Fruit fly (Drosophila melanogaster) S2 (cell line): ENCODE data around the gene moody.

Source experiments
- CG8478 ChIP-seq: fragments of >200 bp; optimal IDR thresholded peaks from 2 replicates; lab custom pipeline; 2018
- CTCF ChIP-seq, 2 experiments: fragments of >200 bp; optimal IDR thresholded peaks; 2 replicates each; lab custom pipeline; 2018

Gene moody

DNA sequence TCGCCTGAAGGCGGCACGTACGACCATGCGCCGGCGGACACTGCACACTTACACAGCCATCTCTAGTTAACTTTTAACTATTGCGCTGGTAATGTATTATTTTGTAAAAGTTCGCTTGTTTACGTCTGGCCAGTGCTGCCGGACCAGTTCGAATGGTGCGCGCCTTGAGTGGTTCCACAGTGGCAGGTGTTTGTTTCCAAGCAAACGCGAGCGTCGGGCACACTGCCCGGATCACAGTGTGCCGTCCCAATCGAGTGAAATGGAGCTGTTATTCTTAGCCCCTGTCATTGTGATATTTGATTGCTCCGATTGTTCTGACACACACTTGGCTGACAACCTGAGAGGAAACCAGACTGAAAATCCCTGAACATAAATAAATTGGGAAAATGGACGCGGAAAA, 23.4 kb upstream of the moody start, which contains the start of gene CG4199:
CG4199 (minus strand) TSS at position 159 of the 400 bp plus-strand sequence.
- TF ChIP-seq CTCF (optimal IDR thresholded peaks at IDR 0.05; lab: Kevin White, UChicago) (no peak), CG8478 (lab: Kevin White, UChicago) (no peak)

DNA sequence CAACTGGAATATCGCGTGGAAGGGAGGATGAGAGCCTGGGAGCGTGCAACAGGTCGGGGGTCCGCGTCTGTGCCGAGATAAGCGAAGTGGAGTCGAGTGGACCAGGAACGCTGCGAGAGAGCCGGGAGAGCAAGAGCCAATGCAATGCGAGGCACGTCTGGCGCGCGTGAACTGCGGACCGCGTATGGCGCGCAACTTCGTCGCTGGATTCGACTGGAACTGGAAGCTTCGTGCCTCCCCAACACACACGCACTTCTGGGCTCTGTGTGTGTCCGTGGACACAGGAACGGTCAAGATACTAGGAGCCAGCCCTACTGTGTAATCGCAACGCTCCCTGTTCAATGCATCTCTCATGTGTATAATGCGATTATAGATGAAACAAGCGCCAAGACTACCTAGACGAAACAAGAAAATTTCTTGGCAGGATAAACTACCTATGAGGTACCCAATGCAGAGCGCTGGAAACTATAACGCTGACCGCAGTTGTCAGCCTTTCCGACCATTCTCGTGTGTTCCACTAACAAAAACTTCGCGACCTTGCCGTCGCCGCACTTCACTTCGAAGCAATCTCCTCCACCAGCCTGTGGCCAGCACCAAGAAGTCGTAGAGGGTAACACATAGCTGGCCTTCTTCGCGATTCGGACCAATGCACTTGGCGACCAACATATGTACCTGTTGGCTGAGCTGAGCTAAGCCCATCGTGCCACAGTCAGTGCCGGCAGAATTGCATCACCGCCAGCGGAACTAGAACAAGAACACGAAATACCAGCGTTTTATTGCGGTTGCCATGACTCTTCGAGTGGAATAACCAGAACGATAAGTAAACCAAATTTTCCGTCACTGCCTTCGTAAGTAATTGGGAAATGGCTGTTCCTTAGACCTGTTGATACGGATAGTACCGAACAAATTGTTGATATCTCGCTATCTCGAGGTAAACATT, 22.2 kb upstream of the moody start, which contains the start of gene Rtca:
Rtca (plus strand) TSS at position 536 of the 940 bp plus-strand sequence.
- TF ChIP-seq CTCF (optimal IDR thresholded peaks at IDR 0.05; lab: Kevin White, UChicago), result no peak
- TF ChIP-seq CG8478 (lab: Kevin White, UChicago), result no peak

DNA sequence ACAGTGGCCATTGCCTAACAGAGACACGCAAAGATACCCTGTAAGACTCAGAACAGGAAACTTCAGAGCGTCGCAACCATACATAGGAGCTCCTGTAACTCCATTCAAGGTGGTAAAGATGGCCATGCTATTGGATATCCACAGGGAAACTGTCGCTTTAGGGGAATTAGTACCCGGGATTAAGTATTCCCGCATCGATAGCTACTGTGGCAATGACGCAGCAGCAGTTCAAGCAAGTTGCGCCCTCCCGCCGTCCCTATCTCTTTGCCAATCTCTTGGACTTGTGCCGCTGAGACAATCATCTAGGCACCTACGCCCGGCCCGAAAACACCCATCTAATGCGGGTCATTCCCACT, 20.8 kb upstream of the moody start:
- TF ChIP-seq CG8478 (lab: Kevin White, UChicago) (no peak), CTCF (optimal IDR thresholded peaks at IDR 0.05; lab: Kevin White, UChicago) (no peak)

DNA sequence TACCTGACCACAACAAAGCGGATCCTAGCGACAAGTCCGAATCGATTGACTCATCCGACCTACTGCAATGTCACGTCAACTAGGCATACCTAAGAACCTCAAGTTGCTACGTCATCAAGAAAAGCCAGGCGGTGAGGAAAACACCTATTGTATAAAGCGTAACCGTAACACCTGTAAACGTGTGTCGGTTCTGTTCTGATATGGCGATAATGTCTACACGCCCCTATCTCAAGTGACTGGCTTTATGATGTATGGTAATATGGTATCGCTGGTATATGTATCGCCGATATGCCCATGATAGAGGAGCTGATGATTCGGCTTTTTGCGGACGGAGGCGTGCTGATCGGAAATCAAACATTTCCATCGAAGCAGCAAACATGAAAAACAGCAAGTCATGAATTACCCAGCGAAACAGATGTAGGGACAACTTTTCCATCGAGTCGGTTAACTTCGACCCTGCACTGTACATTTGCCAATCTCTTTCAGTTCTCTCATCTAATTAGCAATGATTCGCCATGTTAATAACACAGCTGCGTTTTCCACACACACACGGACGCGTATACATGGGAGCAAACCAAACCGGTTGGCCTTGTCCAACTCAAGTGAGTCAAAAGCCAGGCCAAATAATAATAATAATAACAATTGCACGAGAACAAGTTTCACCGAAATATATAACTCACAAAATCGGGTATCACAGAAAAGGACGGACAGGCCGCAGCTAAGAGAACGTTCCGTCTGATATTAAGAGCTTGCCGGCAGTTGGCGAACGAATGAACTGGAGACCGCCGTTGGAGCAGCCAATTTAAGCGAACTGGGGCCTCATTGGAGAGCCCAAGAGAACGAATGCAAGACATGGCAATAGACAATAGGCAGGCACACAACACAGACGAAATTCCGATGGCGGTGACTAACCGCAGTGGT, 20.1 kb upstream of the moody start:
- TF ChIP-seq CG8478 (lab: Kevin White, UChicago) (no peak), CTCF (optimal IDR thresholded peaks at IDR 0.05; lab: Kevin White, UChicago) (no peak)

DNA sequence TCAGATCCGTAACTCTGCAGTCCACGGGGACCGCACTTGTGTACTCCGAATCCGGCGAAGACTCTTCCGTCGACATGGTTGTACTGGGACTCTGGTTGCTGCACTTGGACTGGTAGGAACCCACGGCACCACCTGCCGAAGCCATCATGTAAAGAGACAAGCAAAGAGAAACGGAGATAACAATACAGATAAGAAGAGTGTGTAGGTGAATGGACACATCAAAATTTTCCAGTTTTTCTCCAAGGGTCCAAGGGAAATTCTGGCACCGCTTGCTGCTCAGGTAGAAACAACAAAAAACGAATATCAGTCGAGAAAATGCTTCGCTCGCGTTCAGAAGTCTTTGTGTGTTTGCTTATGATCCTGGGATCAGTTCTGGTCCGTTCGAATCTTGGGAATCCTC, 18.4 kb upstream of the moody start, which contains the start of gene CG4194:
CG4194 (plus strand) TSS at position 301 of the 400 bp plus-strand sequence.
- no peak for TF ChIP-seq CTCF (optimal IDR thresholded peaks at IDR 0.05; lab: Kevin White, UChicago)
- no peak for TF ChIP-seq CG8478 (lab: Kevin White, UChicago)

DNA sequence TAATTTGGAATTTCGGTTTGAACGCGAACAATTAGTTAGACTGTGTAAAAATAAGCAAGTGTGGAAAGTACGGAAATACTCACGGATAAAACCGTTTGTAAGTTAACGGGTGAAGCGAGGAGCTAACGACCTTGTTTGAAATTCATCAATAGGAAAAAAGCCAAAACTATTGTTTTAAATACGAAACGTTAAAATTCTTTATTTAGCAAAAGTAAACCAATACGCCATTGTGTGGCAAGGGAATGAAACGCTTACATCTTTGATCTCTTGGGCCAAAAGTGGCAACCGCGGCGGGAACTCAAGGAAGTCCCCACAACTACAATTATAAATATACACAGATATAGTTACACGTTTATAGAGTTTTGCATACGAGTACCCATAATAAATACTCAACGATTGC, 16.3 kb upstream of the moody start, which contains the start of gene CG14054:
CG14054 (minus strand) TSS at position 101 of the 400 bp plus-strand sequence.
- TF ChIP-seq CG8478 (lab: Kevin White, UChicago) (no peak), CTCF (optimal IDR thresholded peaks at IDR 0.05; lab: Kevin White, UChicago) (no peak)

DNA sequence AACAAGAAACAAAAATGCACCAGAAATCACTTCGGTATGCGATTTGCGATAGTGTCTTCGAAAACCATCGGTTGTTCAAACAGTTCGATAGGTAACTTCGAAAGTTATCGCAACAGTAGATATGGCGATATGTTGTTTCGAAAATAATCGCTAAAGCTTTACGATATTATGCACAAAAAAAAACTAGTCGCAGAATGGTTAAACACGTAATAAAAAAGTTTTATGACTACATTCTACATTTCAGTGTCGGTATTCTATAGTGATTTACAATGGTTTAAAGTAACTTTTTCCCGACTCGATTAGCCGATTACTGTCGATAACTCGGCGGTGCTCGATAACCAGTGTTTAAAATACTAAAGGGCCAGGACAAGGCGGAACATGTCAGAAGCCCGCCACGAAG, 15.2 kb upstream of the moody start, which contains the start of gene CG4281:
CG4281 (minus strand) TSS at position 70 of the 400 bp plus-strand sequence.
- no peak for TF ChIP-seq CTCF (optimal IDR thresholded peaks at IDR 0.05; lab: Kevin White, UChicago)
- TF ChIP-seq CG8478 (lab: Kevin White, UChicago), result no peak

DNA sequence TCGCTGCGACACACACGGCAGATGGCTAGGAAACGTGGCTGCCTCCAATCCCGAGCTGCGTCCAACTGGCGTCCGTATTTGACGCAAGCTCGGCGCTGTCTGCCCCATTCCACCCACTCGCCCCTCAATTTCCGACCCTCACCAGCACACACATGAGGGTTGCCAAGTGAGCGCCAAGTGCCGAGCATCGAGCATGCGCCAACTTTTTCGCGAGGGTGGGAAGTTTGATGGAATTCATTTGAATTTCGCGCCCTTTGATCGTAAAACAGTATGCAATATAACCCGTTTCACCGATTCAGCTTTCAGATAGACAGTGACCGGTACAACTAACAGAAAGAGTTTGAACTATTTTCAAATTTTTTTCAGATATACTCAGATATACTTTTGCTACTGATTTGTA, 11.9 kb upstream of the moody start, which contains the start of gene Sik2:
Sik2 (minus strand) TSS at position 67 of the 400 bp plus-strand sequence.
- TF ChIP-seq CG8478 (lab: Kevin White, UChicago), result no peak
- no peak for TF ChIP-seq CTCF (optimal IDR thresholded peaks at IDR 0.05; lab: Kevin White, UChicago)

DNA sequence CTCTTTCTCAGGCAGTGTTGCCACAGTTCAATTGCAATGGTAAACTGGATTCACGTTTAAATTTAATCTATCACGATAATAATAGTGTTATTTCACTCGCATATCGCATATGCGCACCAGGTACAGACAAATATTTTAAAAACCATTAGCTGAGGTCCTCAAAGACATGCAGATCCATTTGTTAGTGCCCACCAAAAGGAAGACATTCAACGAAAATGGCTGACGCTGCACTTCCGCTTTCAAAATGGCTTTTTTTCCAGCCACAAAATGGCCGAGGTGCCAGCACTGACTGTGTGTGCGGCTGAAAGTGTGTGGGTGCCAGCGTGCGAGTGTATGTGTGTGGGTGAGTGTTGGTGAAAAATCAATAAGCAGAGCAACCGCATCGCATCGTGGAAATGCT, 11.2 kb upstream of the moody start:
- TF ChIP-seq CG8478 (lab: Kevin White, UChicago) (no peak), CTCF (optimal IDR thresholded peaks at IDR 0.05; lab: Kevin White, UChicago) (no peak)

DNA sequence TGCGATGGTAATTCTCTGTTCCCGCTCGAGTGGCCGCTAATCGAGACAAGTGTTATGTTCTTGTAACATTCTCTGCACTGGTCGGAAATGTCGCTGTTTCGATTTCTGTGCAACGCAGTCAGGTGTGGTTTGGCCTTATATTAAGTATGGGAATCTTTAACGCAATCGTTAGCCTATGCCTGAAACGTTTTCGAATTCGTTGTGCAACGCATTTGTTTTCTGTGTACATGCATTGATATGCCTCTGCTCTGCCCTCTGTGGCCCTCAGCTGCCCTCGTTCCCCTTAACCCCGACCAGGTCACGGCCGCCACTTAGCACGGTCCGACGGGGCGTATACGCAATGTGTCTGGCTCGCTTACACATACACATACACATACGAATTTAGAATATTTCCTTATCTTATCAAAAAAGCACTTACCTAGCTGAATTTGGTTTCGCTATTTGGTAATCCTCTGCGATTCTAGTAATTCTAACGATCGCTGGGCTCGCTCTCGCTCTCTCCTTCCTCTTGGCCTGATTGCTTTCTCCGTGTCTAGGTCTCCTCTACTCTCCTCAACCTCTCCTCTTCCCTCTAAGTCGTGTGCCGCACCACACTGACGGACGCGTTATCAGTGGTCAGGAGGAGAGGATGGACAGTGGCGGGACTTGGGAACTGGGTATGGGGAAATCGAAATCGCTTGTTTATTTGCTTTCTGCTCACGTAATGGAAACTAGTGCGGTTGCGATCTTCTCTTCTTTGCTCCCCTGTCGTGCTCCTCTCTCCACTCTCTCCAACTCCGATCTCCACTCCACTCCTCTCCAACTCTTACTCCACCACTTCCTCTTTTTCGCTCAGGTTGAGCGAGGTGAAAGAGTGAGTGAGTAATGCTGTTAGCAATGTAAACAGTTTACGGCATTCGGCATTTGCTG, 888 bp downstream of the moody start:
- TF ChIP-seq CG8478 (lab: Kevin White, UChicago), result no peak
- TF ChIP-seq CTCF (optimal IDR thresholded peaks at IDR 0.05; lab: Kevin White, UChicago), result no peak

DNA sequence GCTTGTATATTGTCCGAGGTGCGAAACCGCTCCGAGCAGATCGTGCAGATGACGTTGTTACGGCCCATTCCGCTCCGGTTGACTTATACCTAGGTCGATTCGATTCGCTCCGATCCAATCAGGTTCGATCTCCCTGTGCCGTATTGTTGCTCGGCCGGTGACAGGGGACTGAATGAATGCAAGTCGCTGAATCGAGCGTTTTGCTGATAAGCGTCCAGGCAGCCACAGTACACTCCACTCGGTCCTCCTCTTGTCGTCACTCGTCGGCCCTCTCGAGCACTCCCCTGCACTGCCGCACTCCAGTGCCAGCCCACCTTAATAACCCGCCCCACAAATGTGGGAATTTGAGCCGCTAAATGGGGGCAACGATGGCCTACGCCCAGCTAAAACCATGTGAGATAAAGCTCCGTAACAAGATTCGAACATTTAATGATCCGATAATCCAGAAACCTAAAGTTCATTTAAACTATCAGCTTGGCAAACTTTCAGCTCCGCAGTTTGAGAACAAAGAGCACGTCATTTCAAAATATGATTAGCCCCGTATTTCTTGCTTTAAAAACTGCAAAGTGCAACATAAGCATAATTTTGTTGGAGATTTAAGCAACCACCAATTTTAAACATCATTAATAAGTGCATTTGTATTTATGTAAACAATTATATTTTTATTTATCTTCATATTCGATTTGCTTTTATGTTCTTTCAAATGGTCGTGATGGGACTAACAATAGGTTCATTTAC, 6.1 kb downstream of the moody start, which contains the start of gene CG4325:
CG4325 (minus strand) TSS at position 159 of the 738 bp plus-strand sequence.
- TF ChIP-seq CTCF (optimal IDR thresholded peaks at IDR 0.05; lab: Kevin White, UChicago) (no peak), CG8478 (lab: Kevin White, UChicago) (no peak)

DNA sequence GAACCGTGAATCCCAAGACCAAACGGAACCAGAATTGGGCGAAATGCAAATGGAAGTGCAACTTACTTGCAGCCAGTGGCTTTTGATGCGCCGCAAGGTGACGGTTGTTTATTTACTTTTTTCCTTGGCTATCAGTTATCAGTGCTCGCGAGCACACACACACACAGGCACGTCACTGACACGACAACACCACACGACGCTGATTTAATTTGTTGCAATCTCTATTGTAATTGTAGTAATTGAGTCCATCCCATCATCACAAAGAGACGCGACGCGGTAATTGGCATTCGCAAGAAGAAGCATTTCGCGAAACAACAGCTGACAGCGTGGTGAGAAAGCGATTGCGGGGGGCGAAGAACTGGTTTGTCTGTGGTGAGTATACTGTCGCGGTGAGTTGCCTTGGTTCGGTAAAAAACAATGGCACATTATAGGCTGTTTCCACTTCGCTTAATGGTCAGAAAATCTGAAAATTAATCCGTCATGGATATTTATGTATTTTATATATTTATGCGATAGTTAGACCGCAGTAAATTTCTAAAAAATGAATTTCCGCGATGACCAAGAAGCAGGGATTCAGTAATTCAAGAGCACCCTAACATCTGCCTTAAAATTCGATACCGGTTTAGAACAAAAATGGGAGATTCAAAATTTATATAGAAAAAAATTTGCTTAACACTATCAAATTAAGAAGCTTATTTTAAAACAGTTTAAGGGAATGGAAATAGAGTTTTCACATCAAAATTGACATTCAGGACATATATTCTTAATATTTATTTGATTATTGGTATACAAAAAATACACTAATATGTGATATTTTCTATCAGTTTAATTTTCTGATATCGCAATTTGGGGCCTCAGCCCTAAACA, 7.7 kb downstream of the moody start, which contains the start of the genes Actn and usp:
Actn (minus strand) TSS at position 331 of the 867 bp plus-strand sequence.
usp (minus strand) TSS at position 331 of the 867 bp plus-strand sequence.
- no peak for TF ChIP-seq CG8478 (lab: Kevin White, UChicago)
- TF ChIP-seq CTCF (optimal IDR thresholded peaks at IDR 0.05; lab: Kevin White, UChicago), result no peak
